ENCODE assay signal across 1 fruit fly cellular context in the genomic region with DNA sequence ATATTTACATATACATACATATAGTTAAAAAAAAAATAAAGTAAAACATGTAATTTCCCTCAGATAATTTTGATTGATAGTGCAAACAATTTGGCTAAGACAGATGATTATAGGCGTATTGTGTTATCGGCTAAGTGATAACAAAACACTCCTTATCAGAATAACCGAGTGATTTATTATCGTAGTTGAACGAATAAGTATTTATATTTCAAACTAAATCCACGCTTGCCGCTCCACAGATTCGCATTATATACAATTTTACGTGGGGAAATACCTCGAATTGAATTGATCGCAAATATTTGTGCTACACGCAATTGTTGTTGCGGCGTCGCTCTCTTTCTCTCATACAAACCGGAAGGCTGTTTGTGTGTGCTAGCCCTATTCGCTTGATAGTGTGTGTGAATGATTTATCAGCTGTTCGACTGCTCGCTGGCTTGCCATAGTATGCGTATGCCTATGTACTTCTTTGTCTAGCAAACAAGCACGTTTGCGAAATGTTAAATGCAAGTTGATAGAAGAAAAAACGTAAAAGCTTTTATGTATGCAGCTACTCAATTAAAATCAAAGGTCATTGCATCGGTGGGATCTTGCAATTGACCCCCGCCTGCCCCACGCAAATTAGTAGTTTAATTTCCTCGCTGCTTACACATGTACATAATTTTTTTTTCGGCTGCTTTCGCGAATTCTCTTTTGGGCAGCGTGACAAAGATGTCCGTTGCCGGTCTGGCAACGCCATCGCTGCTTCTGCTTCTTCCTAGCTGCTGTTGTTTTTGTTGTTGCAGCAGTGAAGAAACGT.
TF ChIP-seq lines count a peak whose summit lies in the region.

No protein-coding gene starts in this region.

TF ChIP-seq in whole organism, embryonic, 481 proteins besides CTCF, POLR2A, EP300 and RAD21 (continued from another document):
- TF ChIP-seq CG5180 (GFP tag; optimal IDR thresholded peaks at IDR 0.05; lab: Kevin White, UChicago) (peak; percentile 76), CG8478 (optimal IDR thresholded peaks at IDR 0.05; lab: Kevin White, UChicago) (peak; percentile 36), CG15479 (GFP tag; optimal IDR thresholded peaks at IDR 0.05; lab: Kevin White, UChicago) (peak; percentile 89), dpn (GFP tag; optimal IDR thresholded peaks at IDR 0.05; lab: Kevin White, UChicago) (peak in 1 of 2 experiments; percentile 26), Dll (GFP tag; IDR thresholded peaks at IDR 0.05; lab: Robert Waterston, UW; ENCODE audit: partially characterized antibody) (0 out of 4 replicates have a peak, but pooled peaks have one; percentile 11), Fer1 (GFP tag; optimal IDR thresholded peaks at IDR 0.05; lab: Kevin White, UChicago) (peak; percentile 4), Side (GFP tag; optimal IDR thresholded peaks at IDR 0.05; lab: Kevin White, UChicago) (no peak), tin (GFP tag; optimal IDR thresholded peaks at IDR 0.05; lab: Kevin White, UChicago) (no peak), Ssrp (tag; optimal IDR thresholded peaks at IDR 0.05; lab: Kevin White, UChicago) (peak; percentile 16), Opbp (GFP tag; IDR thresholded peaks at IDR 0.05; lab: Robert Waterston, UW; ENCODE audit: partially characterized antibody) (0 out of 3 replicates have a peak, but pooled peaks have one; percentile 27), CG18599 (GFP tag; optimal IDR thresholded peaks at IDR 0.05; lab: Kevin White, UChicago) (no peak), CG12155 (GFP tag; optimal IDR thresholded peaks at IDR 0.05; lab: Kevin White, UChicago) (peak; percentile 76), repo (GFP tag; optimal IDR thresholded peaks at IDR 0.05; lab: Kevin White, UChicago) (peak; percentile 24), CG8388 (GFP tag; optimal IDR thresholded peaks at IDR 0.05; lab: Kevin White, UChicago) (no peak), phol (tag; optimal IDR thresholded peaks at IDR 0.05; lab: Kevin White, UChicago) (peak; percentile 53), CG7963 (GFP tag; IDR thresholded peaks at IDR 0.05; lab: Robert Waterston, UW; ENCODE audit: partially characterized antibody) (no peak), CG12391 (tag; optimal IDR thresholded peaks at IDR 0.05; lab: Kevin White, UChicago) (peak; percentile 37), CHES-1-like (GFP tag; optimal IDR thresholded peaks at IDR 0.05; lab: Kevin White, UChicago) (peak; percentile 60), CG3065 (GFP tag; optimal IDR thresholded peaks at IDR 0.05; lab: Kevin White, UChicago) (no peak), CG17385 (GFP tag; optimal IDR thresholded peaks at IDR 0.05; lab: Kevin White, UChicago) (peak; percentile 94), Dref (GFP tag; IDR thresholded peaks at IDR 0.05; lab: Robert Waterston, UW) (no peak), so (GFP tag; IDR thresholded peaks at IDR 0.05; lab: Robert Waterston, UW) (no peak), Taf1 (GFP tag; IDR thresholded peaks at IDR 0.05; lab: Robert Waterston, UW) (no peak), sima (GFP tag; optimal IDR thresholded peaks at IDR 0.05; lab: Kevin White, UChicago) (no peak), dm (GFP tag; optimal IDR thresholded peaks at IDR 0.05; lab: Kevin White, UChicago) (peak; percentile 67), CG13775 (GFP tag; optimal IDR thresholded peaks at IDR 0.05; lab: Kevin White, UChicago) (peak; percentile 20), ro (GFP tag; IDR thresholded peaks at IDR 0.05; lab: Robert Waterston, UW) (no peak), CG16813 (GFP tag; IDR thresholded peaks at IDR 0.05; lab: Robert Waterston, UW; ENCODE audit: partially characterized antibody) (no peak), trh (GFP tag; optimal IDR thresholded peaks at IDR 0.05; lab: Kevin White, UChicago) (no peak), zf30C (GFP tag; optimal IDR thresholded peaks at IDR 0.05; lab: Kevin White, UChicago) (no peak), hkb (optimal IDR thresholded peaks at IDR 0.05; lab: Kevin White, UChicago) (peak; percentile 41), hkb (GFP tag; IDR thresholded peaks at IDR 0.05; lab: Robert Waterston, UW) (no peak), tll (GFP tag; optimal IDR thresholded peaks at IDR 0.05; lab: Kevin White, UChicago) (peak in 1 of 2 experiments; percentile 5), CG34224 (GFP tag; IDR thresholded peaks at IDR 0.05; lab: Robert Waterston, UW; ENCODE audit: partially characterized antibody) (no peak), psq (GFP tag; optimal IDR thresholded peaks at IDR 0.05; lab: Kevin White, UChicago) (peak; percentile 47), exex (tag; optimal IDR thresholded peaks at IDR 0.05; lab: Kevin White, UChicago) (peak; percentile 56), Max (GFP tag; optimal IDR thresholded peaks at IDR 0.05; lab: Kevin White, UChicago) (peak; percentile 15), H15 (GFP tag; IDR thresholded peaks at IDR 0.05; lab: Robert Waterston, UW) (no peak), ewg (GFP tag; optimal IDR thresholded peaks at IDR 0.05; lab: Kevin White, UChicago) (no peak), Blimp-1 (GFP tag; optimal IDR thresholded peaks at IDR 0.05; lab: Kevin White, UChicago) (no peak), CG14860 (GFP tag; IDR thresholded peaks at IDR 0.05; lab: Robert Waterston, UW; ENCODE audit: partially characterized antibody) (no peak), sc (optimal IDR thresholded peaks at IDR 0.05; lab: Kevin White, UChicago) (no peak), sc (GFP tag; optimal IDR thresholded peaks at IDR 0.05; lab: Kevin White, UChicago) (no peak), GATAe (GFP tag; conservative IDR thresholded peaks at IDR 0.05; lab: Robert Waterston, UW) (no peak), sna (GFP tag; IDR thresholded peaks at IDR 0.05; lab: Robert Waterston, UW; ENCODE audit: partially characterized antibody) (0 out of 2 replicates have a peak, but pooled peaks have one; percentile 18), Deaf1 (tag; optimal IDR thresholded peaks at IDR 0.05; lab: Kevin White, UChicago) (no peak), lov (optimal IDR thresholded peaks at IDR 0.05; lab: Kevin White, UChicago) (no peak), lov (GFP tag; IDR thresholded peaks at IDR 0.05; lab: Robert Waterston, UW) (no peak), bsh (GFP tag; optimal IDR thresholded peaks at IDR 0.05; lab: Kevin White, UChicago) (no peak), vvl (GFP tag; IDR thresholded peaks at IDR 0.05; lab: Robert Waterston, UW) (0 out of 2 replicates have a peak, but pooled peaks have one; percentile 37), CG5953 (GFP tag; IDR thresholded peaks at IDR 0.05; lab: Robert Waterston, UW) (peak; percentile 34; the same call in 1 of the 2 replicates), Aef1 (GFP tag; IDR thresholded peaks at IDR 0.05; lab: Robert Waterston, UW) (no peak), CG6689 (GFP tag; IDR thresholded peaks at IDR 0.05; lab: Robert Waterston, UW) (0 out of 2 replicates have a peak, but pooled peaks have one; percentile 42), scrt (GFP tag; optimal IDR thresholded peaks at IDR 0.05; lab: Kevin White, UChicago) (no peak), maf-S (GFP tag; optimal IDR thresholded peaks at IDR 0.05; lab: Kevin White, UChicago) (no peak), Dbx (GFP tag; IDR thresholded peaks at IDR 0.05; lab: Robert Waterston, UW) (no peak), CG34376 (GFP tag; optimal IDR thresholded peaks at IDR 0.05; lab: Kevin White, UChicago) (peak; percentile 14), MBD-R2 (GFP tag; IDR thresholded peaks at IDR 0.05; lab: Robert Waterston, UW) (no peak), Med (GFP tag; lab: Kevin White, UChicago) (peak; percentile 78), Fer3 (tag; optimal IDR thresholded peaks at IDR 0.05; lab: Kevin White, UChicago) (no peak), Abd-B (GFP tag; optimal IDR thresholded peaks at IDR 0.05; lab: Kevin White, UChicago) (no peak), ara (GFP tag; IDR thresholded peaks at IDR 0.05; lab: Robert Waterston, UW) (0 out of 2 replicates have a peak, but pooled peaks have one; percentile 23), row (GFP tag; IDR thresholded peaks at IDR 0.05; lab: Robert Waterston, UW) (no peak), BEAF-32 (GFP tag; optimal IDR thresholded peaks at IDR 0.05; lab: Kevin White, UChicago) (peak; percentile 7), nom (GFP tag; optimal IDR thresholded peaks at IDR 0.05; lab: Kevin White, UChicago) (peak; percentile 0), slp2 (GFP tag; optimal IDR thresholded peaks at IDR 0.05; lab: Kevin White, UChicago) (peak; percentile 8), CG2116 (GFP tag; optimal IDR thresholded peaks at IDR 0.05; lab: Kevin White, UChicago) (no peak), CG14710 (tag; optimal IDR thresholded peaks at IDR 0.05; lab: Kevin White, UChicago) (peak; percentile 11), D (optimal IDR thresholded peaks at IDR 0.05; lab: Kevin White, UChicago) (no peak), D (GFP tag; optimal IDR thresholded peaks at IDR 0.05; lab: Kevin White, UChicago) (no peak), CG9727 (GFP tag; optimal IDR thresholded peaks at IDR 0.05; lab: Kevin White, UChicago) (peak; percentile 33), Mad (GFP tag; optimal IDR thresholded peaks at IDR 0.05; lab: Kevin White, UChicago) (no peak), esg (GFP tag; conservative IDR thresholded peaks at IDR 0.05; lab: Robert Waterston, UW) (no peak), cg (GFP tag; optimal IDR thresholded peaks at IDR 0.05; lab: Kevin White, UChicago) (peak; percentile 78), CG13287 (GFP tag; IDR thresholded peaks at IDR 0.05; lab: Robert Waterston, UW; ENCODE audit: partially characterized antibody) (peak; percentile 12; the same call in 1 of the 2 replicates), CG17361 (GFP tag; IDR thresholded peaks at IDR 0.05; lab: Robert Waterston, UW) (no peak), CG7271 (tag; optimal IDR thresholded peaks at IDR 0.05; lab: Kevin White, UChicago) (no peak), Gug (GFP tag; IDR thresholded peaks at IDR 0.05; lab: Robert Waterston, UW) (peak; percentile 8; the same call in 1 of the 4 replicates), CG10209 (GFP tag; optimal IDR thresholded peaks at IDR 0.05; lab: Kevin White, UChicago) (no peak), jigr1 (GFP tag; IDR thresholded peaks at IDR 0.05; lab: Robert Waterston, UW) (no peak), CG2875 (GFP tag; optimal IDR thresholded peaks at IDR 0.05; lab: Kevin White, UChicago) (no peak), D19A (tag; optimal IDR thresholded peaks at IDR 0.05; lab: Kevin White, UChicago) (no peak), CG32772 (GFP tag; IDR thresholded peaks at IDR 0.05; lab: Robert Waterston, UW) (peak; percentile 38; the same call in 1 of the 2 replicates), CG8359 (GFP tag; optimal IDR thresholded peaks at IDR 0.05; lab: Kevin White, UChicago; ENCODE audit: borderline replicate concordance) (no peak), HmgZ (tag; optimal IDR thresholded peaks at IDR 0.05; lab: Kevin White, UChicago) (no peak), Hand (GFP tag; optimal IDR thresholded peaks at IDR 0.05; lab: Kevin White, UChicago) (no peak), nmo (GFP tag; optimal IDR thresholded peaks at IDR 0.05; lab: Kevin White, UChicago) (peak; percentile 44), zen2 (GFP tag; IDR thresholded peaks at IDR 0.05; lab: Robert Waterston, UW; ENCODE audit: partially characterized antibody) (no peak), Hsf (GFP tag; optimal IDR thresholded peaks at IDR 0.05; lab: Kevin White, UChicago) (peak; percentile 5), CG9817 (tag; optimal IDR thresholded peaks at IDR 0.05; lab: Kevin White, UChicago) (peak; percentile 8), CG4854 (GFP tag; optimal IDR thresholded peaks at IDR 0.05; lab: Kevin White, UChicago) (no peak), nerfin-1 (tag; optimal IDR thresholded peaks at IDR 0.05; lab: Kevin White, UChicago) (peak; percentile 48), HLHmδ (GFP tag; optimal IDR thresholded peaks at IDR 0.05; lab: Kevin White, UChicago) (no peak), Ets65A (GFP tag; lab: Kevin White, UChicago) (peak; percentile 88)
